Fruit fly (Drosophila melanogaster) whole organism, adult: ENCODE results near the gene Or67a.

Experiments used
- CG11617 ChIP-seq: fragments of 200-800 bp; sonication (Bioruptor generic); optimal IDR thresholded peaks from 2 replicates; lab custom pipeline; 2017; ENCODE audit warnings: mild to moderate bottlenecking, missing biosample characterization, missing genetic modification reagents, missing genetic modification characterization
- CG12768 ChIP-seq: fragments of 200-800 bp; sonication (Bioruptor generic); optimal IDR thresholded peaks from 2 replicates; lab custom pipeline; 2017; ENCODE audit warnings: missing biosample characterization, missing genetic modification characterization, mild to moderate bottlenecking, moderate library complexity, missing genetic modification reagents
- CG7045 ChIP-seq: fragments of 200-800 bp; sonication (Bioruptor generic); optimal IDR thresholded peaks from 2 replicates; lab custom pipeline; 2017; ENCODE audit warnings: missing biosample characterization, mild to moderate bottlenecking, missing genetic modification characterization
- CG7101 ChIP-seq: fragments of 200-800 bp; sonication (Bioruptor generic); optimal IDR thresholded peaks from 2 replicates; lab custom pipeline; 2018; ENCODE audit warnings: missing biosample characterization, mild to moderate bottlenecking, missing genetic modification characterization, moderate library complexity
- Crg-1 ChIP-seq: fragments of 200-800 bp; sonication (Bioruptor generic); optimal IDR thresholded peaks from 2 replicates; lab custom pipeline; 2016; ENCODE audit warnings: missing biosample characterization, missing genetic modification characterization
- Mnt ChIP-seq: fragments of 200-800 bp; sonication (Bioruptor generic); optimal IDR thresholded peaks from 2 replicates; lab custom pipeline; 2016; ENCODE audit warnings: missing biosample characterization, mild to moderate bottlenecking, missing genetic modification characterization
- cic ChIP-seq: fragments of 200-800 bp; sonication (Bioruptor generic); optimal IDR thresholded peaks from 2 replicates; lab custom pipeline; 2017; ENCODE audit warnings: missing biosample characterization, mild to moderate bottlenecking, missing genetic modification characterization, moderate library complexity
- pad ChIP-seq: fragments of 200-800 bp; sonication (Bioruptor generic); optimal IDR thresholded peaks from 3 replicates; lab custom pipeline; 2017; ENCODE audit warnings: missing biosample characterization, missing genetic modification characterization, mild to moderate bottlenecking, moderate library complexity, missing genetic modification reagents

DNA sequence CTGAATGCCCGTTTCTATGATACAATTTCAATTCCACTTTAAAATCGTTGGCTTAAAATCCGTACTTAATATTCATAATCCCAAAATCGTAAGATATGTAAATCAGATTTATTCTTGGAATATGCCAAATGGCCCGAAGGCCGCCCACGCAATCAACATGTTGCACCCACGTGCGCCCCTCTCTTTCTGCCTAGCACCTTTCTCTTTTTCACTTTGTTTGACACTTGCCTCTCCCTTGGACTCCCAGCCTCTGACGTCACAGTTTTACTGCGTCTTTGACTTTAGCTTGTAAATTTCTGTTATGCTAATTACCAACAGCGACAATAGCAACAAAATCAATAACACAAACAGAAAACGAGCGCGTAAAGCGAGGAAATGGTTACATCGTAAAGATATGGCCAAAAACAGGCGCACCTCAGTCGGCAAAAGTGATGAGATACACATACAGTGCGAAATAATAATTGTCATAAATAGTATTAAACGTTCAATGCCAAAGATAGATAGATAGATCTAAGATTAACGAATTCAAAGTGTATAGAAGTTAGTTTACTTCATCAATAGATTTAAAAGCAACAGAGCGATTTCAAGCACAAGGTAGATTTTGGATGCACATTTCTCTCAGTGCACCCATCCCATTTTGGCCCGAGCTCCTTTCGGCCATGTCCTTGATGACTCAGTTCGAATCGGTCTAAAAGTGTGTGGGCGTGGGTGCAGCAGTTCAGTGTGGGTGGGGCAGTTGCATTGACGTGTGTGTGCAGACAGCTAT is 25.1 kb upstream of the Or67a start:
- no peak for TF ChIP-seq CG12768 (GFP tag; lab: Kevin White, UChicago)
- no peak for TF ChIP-seq pad (GFP tag; lab: Kevin White, UChicago)
- TF ChIP-seq CG7045 (GFP tag; lab: Kevin White, UChicago), result peak; percentile 35
- TF ChIP-seq CG11617 (GFP tag; lab: Kevin White, UChicago), result no peak
- TF ChIP-seq Crg-1 (GFP tag; lab: Kevin White, UChicago), result no peak
- TF ChIP-seq CG7101, result peak; percentile 9
- peak; percentile 13 for TF ChIP-seq Mnt (GFP tag; lab: Kevin White, UChicago)
- TF ChIP-seq cic (GFP tag; lab: Kevin White, UChicago), result no peak
